Worm (Caenorhabditis elegans) whole organism, midembryonic: Measurements from ENCODE around the gene abu-1.

ENCODE experiments used
- T22C8.4 ChIP-seq: fragments of 200-800 bp; sonication (Bioruptor generic); IDR thresholded peaks from 2 replicates; pipeline ENCODE4 v1.3.6; 2022; ENCODE audit warnings: missing genetic modification characterization, missing compliant biosample characterization
- cog-1 ChIP-seq: sonication (generic microtip); optimal IDR thresholded peaks from 2 replicates; lab custom pipeline; 2016; ENCODE audit warnings: missing genetic modification characterization, missing compliant biosample characterization
- flt-1 ChIP-seq: fragments of 200-800 bp; sonication (Bioruptor generic); IDR thresholded peaks from 2 replicates; pipeline ENCODE4 v1.3.6; 2022; ENCODE audit warnings: missing genetic modification characterization, missing compliant biosample characterization
- klf-2 ChIP-seq: fragments of 200-800 bp; sonication (Bioruptor generic); conservative IDR thresholded peaks from 2 replicates; pipeline ENCODE4 v1.3.6; 2022; ENCODE audit warnings: missing genetic modification reagents, missing genetic modification characterization, missing compliant biosample characterization
- med-1 ChIP-seq: sonication (generic microtip); optimal IDR thresholded peaks from 2 replicates; lab custom pipeline; 2017; ENCODE audit warnings: missing genetic modification characterization, mild to moderate bottlenecking, missing compliant biosample characterization, antibody characterized with exemption, missing genetic modification reagents; ENCODE audit not compliant: insufficient read depth
- ref-1 ChIP-seq: fragments of 200-800 bp; sonication (Bioruptor generic); conservative IDR thresholded peaks from 2 replicates; pipeline ENCODE4 v1.3.6; 2022; ENCODE audit warnings: missing genetic modification reagents, missing genetic modification characterization, missing compliant biosample characterization
- tab-1 ChIP-seq: fragments of 200-800 bp; sonication (Bioruptor generic); IDR thresholded peaks from 2 replicates; pipeline ENCODE4 v1.3.6; 2022; ENCODE audit warnings: missing genetic modification characterization, missing compliant biosample characterization
- ztf-23 ChIP-seq: fragments of 200-800 bp; sonication (Bioruptor generic); IDR thresholded peaks from 2 replicates; pipeline ENCODE4 v1.3.6; 2022; ENCODE audit warnings: missing genetic modification reagents, missing genetic modification characterization, missing compliant biosample characterization
- ztf-29 ChIP-seq: fragments of 200-800 bp; sonication (Bioruptor generic); IDR thresholded peaks from 2 replicates; pipeline ENCODE4 v1.3.6; 2022; ENCODE audit warnings: missing genetic modification reagents, missing genetic modification characterization, missing compliant biosample characterization

The abu-1 gene

DNA sequence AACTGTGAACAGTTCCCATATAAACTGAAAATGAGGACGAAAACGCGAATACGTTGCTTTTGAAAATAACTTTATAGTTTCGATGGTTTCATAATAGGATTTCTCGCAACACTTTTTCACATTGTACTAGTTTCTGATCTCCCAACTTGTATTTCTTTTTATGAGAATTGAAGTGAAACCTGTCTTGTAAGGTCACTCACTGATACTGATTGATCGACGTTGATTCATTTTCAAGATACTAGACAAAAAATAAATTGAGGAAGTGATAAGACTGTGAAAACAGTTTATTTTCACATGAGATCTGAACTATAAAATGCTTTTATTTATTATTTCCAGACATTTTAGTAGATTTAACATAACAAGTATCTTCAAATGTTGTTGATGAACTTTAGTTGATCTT, 5.8 kb upstream of the abu-1 start:
- TF ChIP-seq med-1 (GFP tag; lab: Kevin White, UChicago), result no peak
- no peak for TF ChIP-seq ztf-23
- TF ChIP-seq klf-2, result no peak
- TF ChIP-seq cog-1 (tag; lab: Kevin White, UChicago), result no peak
- no peak for TF ChIP-seq flt-1
- no peak for TF ChIP-seq ref-1 (GFP tag; lab: Robert Waterston, UW)
- no peak for TF ChIP-seq T22C8.4 (GFP tag; lab: Robert Waterston, UW)
- TF ChIP-seq ztf-29, result no peak
- no peak for TF ChIP-seq tab-1 (GFP tag; lab: Robert Waterston, UW)

DNA sequence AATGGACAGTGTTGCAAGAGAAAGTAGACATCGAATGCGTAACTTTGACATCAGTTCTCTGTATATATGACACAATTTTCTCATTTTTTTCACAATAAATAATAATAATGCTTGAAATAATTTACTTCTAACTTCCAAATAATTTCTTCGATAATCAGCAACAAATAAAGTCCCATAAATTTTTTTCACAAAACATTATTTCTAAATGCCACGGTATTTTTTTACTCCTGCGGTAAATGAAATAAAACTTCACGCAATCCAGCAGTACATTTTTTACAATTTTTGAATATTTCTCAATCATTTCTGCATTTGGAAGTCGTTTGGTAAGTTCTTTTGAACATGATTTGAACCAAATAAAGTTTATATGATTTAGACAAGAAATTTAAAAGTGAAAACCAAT, 2.3 kb upstream of the abu-1 start, which contains the start of gene spe-10:
Gene spe-10, plus strand, starts transcription at position 301 of the 400 bp plus-strand sequence.
- no peak for TF ChIP-seq cog-1 (tag; lab: Kevin White, UChicago)
- no peak for TF ChIP-seq klf-2
- no peak for TF ChIP-seq med-1 (GFP tag; lab: Kevin White, UChicago)
- no peak for TF ChIP-seq ref-1 (GFP tag; lab: Robert Waterston, UW)
- TF ChIP-seq ztf-29, result no peak
- no peak for TF ChIP-seq ztf-23
- TF ChIP-seq T22C8.4 (GFP tag; lab: Robert Waterston, UW), result no peak
- TF ChIP-seq flt-1, result no peak
- no peak for TF ChIP-seq tab-1 (GFP tag; lab: Robert Waterston, UW)

DNA sequence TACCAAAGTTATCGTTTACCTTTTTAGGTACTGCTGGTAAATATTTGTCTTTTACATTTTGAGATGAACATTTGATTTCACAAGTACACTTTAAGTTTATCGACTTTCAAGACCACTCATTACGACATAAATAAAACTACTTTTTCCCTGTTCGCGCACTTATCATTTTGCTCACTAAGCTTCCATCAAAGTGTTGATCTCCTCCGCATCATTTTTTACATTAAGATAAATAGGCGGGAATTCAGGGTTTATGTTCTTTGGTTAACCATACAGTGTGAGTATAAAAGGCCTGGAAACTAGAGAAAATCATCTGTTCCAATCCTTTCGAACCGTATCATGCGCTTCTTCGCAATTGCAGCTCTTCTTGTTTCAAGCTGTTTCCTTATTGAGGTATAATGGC, 516 bp upstream of the abu-1 start, which contains the start of gene pqn-2:
Gene pqn-2, plus strand, starts transcription at position 301 of the 400 bp plus-strand sequence.
- TF ChIP-seq klf-2, result no peak
- TF ChIP-seq T22C8.4 (GFP tag; lab: Robert Waterston, UW), result no peak
- no peak for TF ChIP-seq ref-1 (GFP tag; lab: Robert Waterston, UW)
- no peak for TF ChIP-seq cog-1 (tag; lab: Kevin White, UChicago)
- TF ChIP-seq tab-1 (GFP tag; lab: Robert Waterston, UW), result no peak
- no peak for TF ChIP-seq med-1 (GFP tag; lab: Kevin White, UChicago)
- no peak for TF ChIP-seq flt-1
- TF ChIP-seq ztf-23, result no peak
- no peak for TF ChIP-seq ztf-29

DNA sequence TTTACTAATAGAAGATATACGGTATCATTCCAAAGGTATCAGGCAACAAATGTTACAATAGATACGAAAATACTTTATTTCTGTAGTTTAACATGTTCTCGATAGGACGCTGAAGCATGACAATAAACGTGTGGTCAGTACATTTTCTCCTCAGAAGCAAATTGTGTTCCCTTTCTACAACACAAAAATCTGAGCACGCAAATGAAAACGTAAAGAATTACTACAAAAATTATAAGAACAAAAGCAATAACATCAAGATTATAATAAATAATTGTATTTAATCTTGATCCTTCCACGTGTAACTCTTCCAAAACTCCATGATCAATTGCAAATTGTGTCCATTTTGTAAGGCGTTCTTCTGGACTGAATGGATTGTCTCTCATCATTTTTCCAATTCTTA, 1.9 kb downstream of the abu-1 start:
- no peak for TF ChIP-seq klf-2
- no peak for TF ChIP-seq tab-1 (GFP tag; lab: Robert Waterston, UW)
- no peak for TF ChIP-seq T22C8.4 (GFP tag; lab: Robert Waterston, UW)
- no peak for TF ChIP-seq ztf-29
- TF ChIP-seq ztf-23, result no peak
- TF ChIP-seq med-1 (GFP tag; lab: Kevin White, UChicago), result no peak

DNA sequence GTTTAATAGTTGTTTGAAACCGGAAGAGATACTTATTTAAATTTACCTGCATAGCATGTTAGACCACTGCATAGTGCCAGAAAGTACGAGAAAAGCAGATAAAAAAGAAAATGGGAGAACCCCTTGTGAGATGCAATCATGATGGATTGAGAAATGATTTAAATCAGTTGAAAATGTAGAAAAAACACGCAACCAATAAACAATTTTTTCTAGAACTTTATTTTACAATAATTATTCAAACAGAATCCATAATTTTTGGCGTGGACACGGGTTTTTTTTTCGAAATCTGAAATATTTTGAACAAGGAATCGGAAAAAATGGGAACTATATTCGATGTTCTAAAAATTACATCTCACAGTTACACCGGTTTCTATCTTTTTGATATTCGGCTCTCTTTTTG, 2.3 kb downstream of the abu-1 start, which contains the start of gene AC3.12:
Gene AC3.12, minus strand, starts transcription at position 101 of the 400 bp plus-strand sequence.
- TF ChIP-seq ztf-23 (no peak), flt-1 (no peak), med-1 (GFP tag; lab: Kevin White, UChicago) (no peak), ref-1 (GFP tag; lab: Robert Waterston, UW) (no peak), tab-1 (GFP tag; lab: Robert Waterston, UW) (no peak), ztf-29 (no peak), cog-1 (tag; lab: Kevin White, UChicago) (no peak), klf-2 (no peak)

DNA sequence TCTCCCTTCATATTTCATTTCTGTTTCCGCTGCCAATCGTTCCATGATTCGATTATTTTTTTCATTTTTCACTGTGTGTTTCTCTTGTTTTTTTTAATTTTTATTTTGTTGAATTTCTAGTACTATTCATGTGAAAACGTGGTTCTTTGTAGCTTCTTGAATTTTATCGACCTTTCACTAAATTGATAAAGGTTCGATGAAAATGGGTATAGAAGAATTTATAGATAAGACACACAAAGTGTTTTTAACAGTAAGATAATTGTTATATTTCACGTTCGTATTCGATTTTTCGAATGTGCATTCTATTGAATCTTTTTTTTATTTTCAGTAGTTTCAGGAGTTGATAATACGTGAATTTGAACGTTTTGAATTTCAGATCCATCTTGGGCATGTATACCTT, 9.7 kb downstream of the abu-1 start, which contains the start of gene ugt-49:
Gene ugt-49, plus strand, starts transcription at position 371 of the 400 bp plus-strand sequence.
- TF ChIP-seq ref-1 (GFP tag; lab: Robert Waterston, UW) (no peak), flt-1 (no peak), ztf-23 (no peak)

DNA sequence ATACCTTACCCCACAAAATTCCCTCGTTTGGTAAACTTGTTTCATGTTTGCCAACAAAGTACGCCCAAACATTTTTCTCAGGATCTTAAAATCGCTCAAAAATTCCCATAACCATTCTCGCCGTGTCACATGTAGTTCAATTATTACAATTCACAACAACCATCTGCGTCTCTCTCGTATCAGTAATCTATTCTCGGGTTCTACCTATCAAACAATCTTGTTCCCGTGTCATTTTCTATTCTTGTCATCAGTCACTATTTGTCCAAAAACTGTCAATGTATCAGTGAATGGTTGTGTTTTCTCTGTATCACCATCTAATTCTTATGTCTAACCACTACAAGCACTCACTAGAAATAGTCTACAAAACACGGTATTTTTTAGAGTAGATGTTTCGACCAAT, 10.4 kb downstream of the abu-1 start:
- TF ChIP-seq klf-2 (no peak), ref-1 (GFP tag; lab: Robert Waterston, UW) (no peak), ztf-23 (no peak), med-1 (GFP tag; lab: Kevin White, UChicago) (no peak), cog-1 (tag; lab: Kevin White, UChicago) (no peak), flt-1 (no peak), T22C8.4 (GFP tag; lab: Robert Waterston, UW) (no peak), ztf-29 (no peak), tab-1 (GFP tag; lab: Robert Waterston, UW) (no peak)

DNA sequence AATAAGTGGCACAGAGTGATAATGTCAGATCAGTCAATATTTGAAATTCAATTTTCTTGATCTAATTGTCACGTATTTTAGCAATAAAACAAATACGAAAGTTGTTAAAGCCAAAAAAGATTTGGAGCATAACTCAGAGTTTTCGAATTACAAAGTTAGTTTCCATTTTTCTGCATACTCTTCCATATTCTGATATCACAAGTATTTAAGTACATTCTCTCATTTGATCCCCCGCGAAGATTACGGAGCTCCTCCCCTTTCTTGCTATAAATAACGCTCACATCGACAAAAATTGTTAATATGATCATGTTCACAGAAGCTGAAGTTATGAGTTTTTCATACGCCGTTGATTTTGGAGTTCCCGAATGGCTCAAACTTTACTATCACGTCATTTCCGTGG, 13.4 kb downstream of the abu-1 start, which contains the start of gene sri-20:
Gene sri-20, plus strand, starts transcription at position 301 of the 400 bp plus-strand sequence.
- no peak for TF ChIP-seq klf-2
- TF ChIP-seq ref-1 (GFP tag; lab: Robert Waterston, UW), result no peak
- no peak for TF ChIP-seq T22C8.4 (GFP tag; lab: Robert Waterston, UW)
- no peak for TF ChIP-seq ztf-29
- TF ChIP-seq ztf-23, result no peak
- no peak for TF ChIP-seq flt-1
- no peak for TF ChIP-seq cog-1 (tag; lab: Kevin White, UChicago)
- no peak for TF ChIP-seq med-1 (GFP tag; lab: Kevin White, UChicago)
- TF ChIP-seq tab-1 (GFP tag; lab: Robert Waterston, UW), result no peak

DNA sequence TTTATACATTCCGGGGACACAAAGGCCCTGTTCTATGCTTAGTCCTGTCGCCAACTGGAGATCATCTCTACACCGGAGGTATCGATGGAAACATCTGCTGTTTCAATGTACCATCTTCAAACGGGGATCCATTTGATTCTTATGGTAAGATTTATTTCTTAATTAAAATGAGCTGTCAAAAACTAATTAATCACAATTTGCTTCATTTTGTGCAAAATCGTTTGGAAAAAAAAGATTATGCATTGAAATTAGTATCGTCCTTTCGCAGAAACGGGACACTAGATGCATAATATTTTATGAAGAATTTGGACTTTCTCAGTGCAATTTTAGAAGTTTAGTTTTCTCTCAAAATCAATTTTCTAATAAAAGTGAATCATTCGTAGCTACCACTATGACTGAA, 17.8 kb downstream of the abu-1 start:
- no peak for TF ChIP-seq T22C8.4 (GFP tag; lab: Robert Waterston, UW)

DNA sequence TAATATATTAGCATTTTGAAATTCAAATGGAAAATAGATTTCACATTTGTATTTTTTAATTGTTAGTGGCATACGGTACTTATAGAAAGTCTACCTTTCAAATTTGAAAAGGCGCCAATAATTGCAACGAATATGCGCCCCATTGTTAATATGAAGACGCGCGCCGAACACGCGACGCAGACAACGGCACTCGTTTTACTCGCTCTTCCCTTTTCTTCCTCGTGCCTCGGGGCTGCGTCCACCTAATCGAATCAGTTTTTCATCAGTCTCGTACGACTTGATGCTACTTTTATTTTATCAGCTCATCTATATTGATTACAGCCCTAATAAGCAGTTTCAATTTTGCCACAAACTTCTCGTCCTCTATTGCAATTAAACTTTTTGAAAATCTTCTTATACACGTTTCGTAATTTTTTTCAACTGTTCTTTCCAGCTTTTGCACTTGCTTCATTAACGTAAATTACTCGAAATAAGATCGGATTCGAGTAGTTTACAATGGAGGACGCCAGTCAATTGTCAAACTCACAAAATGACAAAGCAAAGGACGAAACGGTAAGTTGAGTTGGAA, 19.7 kb downstream of the abu-1 start, which contains the start of gene cash-1:
Gene cash-1, plus strand, starts transcription at position 432 of the 568 bp plus-strand sequence.
- no peak for TF ChIP-seq ztf-29
- no peak for TF ChIP-seq cog-1 (tag; lab: Kevin White, UChicago)
- no peak for TF ChIP-seq med-1 (GFP tag; lab: Kevin White, UChicago)
- TF ChIP-seq ztf-23, result 0 out of 2 replicates have a peak, but pooled peaks have one; percentile 18
- no peak for TF ChIP-seq flt-1
